Fruit fly (Drosophila melanogaster): ENCODE measurements around the gene Miro.

DNA sequence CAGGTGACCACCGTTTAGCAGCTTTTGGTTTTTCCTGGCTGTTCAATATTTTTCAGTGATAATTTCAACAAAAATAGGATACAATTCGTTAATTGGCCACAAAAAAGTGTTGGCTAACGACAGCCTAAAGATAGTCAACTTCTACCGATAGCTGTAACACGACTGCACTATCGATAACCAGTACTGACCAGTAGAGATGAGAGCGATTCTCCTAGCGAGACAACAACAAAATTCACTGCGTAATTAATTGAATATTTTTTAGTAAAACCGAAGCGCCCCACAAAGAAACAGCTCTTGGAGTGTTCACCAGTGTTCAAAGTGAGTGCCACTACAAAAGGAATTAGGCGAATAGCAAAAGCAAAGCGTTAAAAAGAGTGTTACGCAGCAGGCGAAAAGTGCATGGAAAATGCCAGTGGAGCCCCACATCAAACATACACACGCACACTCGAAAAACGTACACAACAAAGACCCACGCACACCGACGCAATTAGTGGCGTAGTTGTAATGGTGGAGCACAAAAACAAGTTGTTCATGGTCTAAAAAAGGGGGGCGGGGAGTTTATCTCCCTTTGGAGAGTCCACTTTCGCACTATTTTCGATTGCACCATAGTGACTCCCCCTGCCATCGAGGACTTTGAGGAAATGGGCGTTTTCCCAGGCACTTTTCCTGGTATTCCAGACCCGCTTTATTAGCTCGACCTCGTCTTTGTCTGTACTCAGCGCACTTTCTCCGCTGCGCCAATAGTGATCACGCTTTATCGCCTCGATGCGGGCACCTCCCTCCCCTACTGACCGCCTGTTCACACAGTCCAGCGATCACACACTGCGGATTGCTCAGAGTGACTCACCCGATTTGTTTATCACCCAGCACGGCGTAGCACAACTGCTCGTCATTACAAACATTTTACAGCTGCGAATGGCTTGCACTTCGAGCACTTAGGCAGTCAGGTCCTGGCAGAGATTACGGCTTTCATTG, 45.5 kb downstream of the Miro start, which contains the start of the genes Epp and Rab7:
- TF ChIP-seq CG10431 (GFP tag; optimal IDR thresholded peaks at IDR 0.05): no peak
- no peak for TF ChIP-seq CG17612 (GFP tag; IDR thresholded peaks at IDR 0.05)
- no peak for TF ChIP-seq stc (GFP tag; IDR thresholded peaks at IDR 0.05)
- TF ChIP-seq Mad (GFP tag; optimal IDR thresholded peaks at IDR 0.05): peak; percentile 48
- no peak for TF ChIP-seq ttk (GFP tag; IDR thresholded peaks at IDR 0.05)
- no peak for TF ChIP-seq NK7.1 (GFP tag; optimal IDR thresholded peaks at IDR 0.05)
- TF ChIP-seq CG1233 (GFP tag; optimal IDR thresholded peaks at IDR 0.05): peak; percentile 12
- TF ChIP-seq onecut (GFP tag; IDR thresholded peaks at IDR 0.05): no peak; the same call in 1 of the 2 replicates
- no peak for TF ChIP-seq bcd (GFP tag; optimal IDR thresholded peaks at IDR 0.05)
- no peak for TF ChIP-seq Abd-B (GFP tag; optimal IDR thresholded peaks at IDR 0.05)
- TF ChIP-seq yki (optimal IDR thresholded peaks at IDR 0.05): no peak

All from whole organism, embryonic.